Worm (Caenorhabditis elegans): ENCODE results near the gene F26C11.1.

The F26C11.1 gene

DNA sequence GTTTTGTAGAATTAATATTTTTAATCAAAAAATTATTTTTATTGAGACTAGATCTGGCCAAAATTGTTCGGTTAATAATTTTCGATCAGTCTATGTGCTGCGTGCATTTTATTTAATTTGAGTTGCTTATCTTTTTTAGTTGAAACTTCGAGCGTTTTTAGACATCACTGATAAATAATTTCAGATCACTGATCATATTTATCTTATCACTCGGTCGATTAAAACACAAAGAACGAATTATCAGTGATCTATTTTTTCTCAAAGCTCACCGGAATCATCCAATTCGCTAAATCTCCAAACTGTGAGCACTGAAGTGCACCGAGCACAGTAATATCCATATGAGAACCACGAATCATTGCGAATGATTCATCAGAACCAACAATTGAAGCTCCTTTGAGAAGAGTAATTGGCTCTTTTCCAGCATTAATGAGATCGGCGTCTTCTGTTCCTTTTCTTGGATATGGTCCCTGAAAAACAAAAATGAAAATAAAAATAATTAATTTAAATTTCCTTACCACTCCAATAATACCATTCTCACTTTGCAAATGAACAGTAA is 40.6 kb downstream of the F26C11.1 start:
- TF ChIP-seq nfyb-1 (GFP tag; IDR thresholded peaks at IDR 0.05) = 0 out of 2 replicates have a peak, but pooled peaks have one; percentile 11
- peak; percentile 6 for TF ChIP-seq nhr-80 (tag; optimal IDR thresholded peaks at IDR 0.05)
- no peak for TF ChIP-seq snpc-3.4 (tag; optimal IDR thresholded peaks at IDR 0.05)
- no peak for TF ChIP-seq ceh-100 (GFP tag; IDR thresholded peaks at IDR 0.05)

DNA sequence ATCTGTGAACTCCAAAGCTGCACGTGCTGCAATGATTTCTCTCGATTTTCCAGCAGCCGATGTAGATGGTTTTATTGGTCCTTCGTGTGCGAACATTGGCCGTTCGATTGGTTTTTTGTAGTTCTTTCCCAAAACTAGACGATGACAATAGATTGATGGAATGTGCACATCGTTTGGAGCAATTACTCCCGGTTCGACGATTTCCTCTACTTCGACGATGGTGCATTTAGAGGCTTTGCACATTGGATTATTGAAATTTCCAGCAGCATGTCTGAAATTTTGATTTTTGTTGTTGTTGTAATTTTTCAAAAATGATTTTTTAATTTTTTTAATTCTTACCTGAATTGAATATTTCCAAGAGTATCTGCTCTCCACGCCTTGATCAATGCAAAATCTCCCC is 41.1 kb downstream of the F26C11.1 start:
- TF ChIP-seq ama-1 (optimal IDR thresholded peaks at IDR 0.05) (peak; percentile 4), ama-1 (GFP tag; optimal IDR thresholded peaks at IDR 0.05) (no peak), tbx-9 (tag; optimal IDR thresholded peaks at IDR 0.05; ENCODE audit: borderline replicate concordance) (no peak)

- TF ChIP-seq dox-1 (GFP tag; IDR thresholded peaks at IDR 0.05) = 0 out of 2 replicates have a peak, but pooled peaks have one; percentile 4
- no peak for TF ChIP-seq hsf-1 (GFP tag; IDR thresholded peaks at IDR 0.05)
- TF ChIP-seq snpc-1.3 (tag; optimal IDR thresholded peaks at IDR 0.05; ENCODE audit: insufficient read depth) = no peak
- no peak for TF ChIP-seq mes-4 (tag; optimal IDR thresholded peaks at IDR 0.05)
- 0 out of 2 replicates have a peak, but pooled peaks have one; percentile 48 for TF ChIP-seq ekl-4 (GFP tag; IDR thresholded peaks at IDR 0.05)
These were observed 42.3 kb downstream of the F26C11.1 start, which contains the start of gene C05C10.3 for ce11 chrII:9936859-9937258. Gene C05C10.3 (minus strand): TSS chrII:9936893.

DNA sequence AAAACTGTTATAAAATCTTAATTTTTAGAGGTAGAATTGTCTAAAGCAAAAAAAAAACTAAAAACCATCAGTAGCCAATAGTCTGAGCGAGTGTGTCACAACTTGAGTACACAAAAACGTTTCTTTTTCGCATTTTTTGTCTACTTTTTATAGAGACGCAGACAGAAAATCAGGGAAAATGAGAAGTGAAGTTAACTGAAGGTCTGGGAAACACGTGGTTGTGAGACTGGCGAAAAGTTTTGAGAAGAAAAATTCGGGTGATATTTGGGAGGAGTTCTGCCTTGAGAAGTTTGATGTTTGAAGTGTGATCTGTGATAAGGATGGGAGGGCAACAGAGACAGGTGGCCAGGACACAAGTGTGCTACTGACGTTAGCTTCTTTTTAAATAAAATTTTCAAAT is 43.1 kb downstream of the F26C11.1 start:
- no peak for TF ChIP-seq lag-1 (GFP tag; IDR thresholded peaks at IDR 0.05)
- TF ChIP-seq hmg-1.2 (GFP tag; IDR thresholded peaks at IDR 0.05) = peak; percentile 50; the same call in 1 of the 2 replicates
- no peak for TF ChIP-seq cebp-1 (GFP tag; IDR thresholded peaks at IDR 0.05)
- peak; percentile 55 for TF ChIP-seq cebp-1 (tag; optimal IDR thresholded peaks at IDR 0.05)
- TF ChIP-seq ZK185.1 (tag; optimal IDR thresholded peaks at IDR 0.05; ENCODE audit: poor library complexity, severe bottlenecking) = peak; percentile 34
- no peak for TF ChIP-seq gei-17 (GFP tag; optimal IDR thresholded peaks at IDR 0.05)
- TF ChIP-seq somi-1 (GFP tag; optimal IDR thresholded peaks at IDR 0.05) = peak; percentile 78
- TF ChIP-seq attf-6 (GFP tag; IDR thresholded peaks at IDR 0.05) = no peak
- 0 out of 2 replicates have a peak, but pooled peaks have one; percentile 7 for TF ChIP-seq madf-6 (GFP tag; IDR thresholded peaks at IDR 0.05)
- peak; percentile 65; the same call in 1 of the 2 replicates for TF ChIP-seq C06A6.2 (GFP tag; conservative IDR thresholded peaks at IDR 0.05)
- TF ChIP-seq ztf-18 (tag; optimal IDR thresholded peaks at IDR 0.05) = peak; percentile 6
- no peak for TF ChIP-seq him-1 (tag; optimal IDR thresholded peaks at IDR 0.05)
- 0 out of 2 replicates have a peak, but pooled peaks have one; percentile 9 for TF ChIP-seq C17E4.6 (GFP tag; IDR thresholded peaks at IDR 0.05)
- TF ChIP-seq lin-35 (GFP tag; optimal IDR thresholded peaks at IDR 0.05) = peak in 1 of 3 experiments; percentile 25
- TF ChIP-seq snpc-3.4 (tag; optimal IDR thresholded peaks at IDR 0.05) = no peak
- no peak for TF ChIP-seq sptf-2 (GFP tag; optimal IDR thresholded peaks at IDR 0.05)
- TF ChIP-seq lir-1 (GFP tag; conservative IDR thresholded peaks at IDR 0.05) = 0 out of 2 replicates have a peak, but pooled peaks have one; percentile 9
- TF ChIP-seq lin-54 (GFP tag; optimal IDR thresholded peaks at IDR 0.05) = peak; percentile 40
- TF ChIP-seq lin-26 (GFP tag; IDR thresholded peaks at IDR 0.05) = peak; percentile 14; the same call in 1 of the 2 replicates
- no peak for TF ChIP-seq pbrm-1 (GFP tag; IDR thresholded peaks at IDR 0.05)
- no peak for TF ChIP-seq nfya-1 (tag; optimal IDR thresholded peaks at IDR 0.05; ENCODE audit: borderline replicate concordance, insufficient read depth)
- TF ChIP-seq F49E8.2 (tag; optimal IDR thresholded peaks at IDR 0.05; ENCODE audit: insufficient read depth) = no peak
- TF ChIP-seq F22D6.2 (tag; optimal IDR thresholded peaks at IDR 0.05) = peak; percentile 65
- peak; percentile 13 to 26 for TF ChIP-seq let-607 (tag; optimal IDR thresholded peaks at IDR 0.05)
- peak; percentile 67 for TF ChIP-seq attf-5 (GFP tag; optimal IDR thresholded peaks at IDR 0.05)
- no peak for TF ChIP-seq F55B11.4 (tag; optimal IDR thresholded peaks at IDR 0.05; ENCODE audit: borderline replicate concordance, insufficient read depth)
- no peak for TF ChIP-seq xnd-1 (tag; optimal IDR thresholded peaks at IDR 0.05)
- TF ChIP-seq nfyb-1 (GFP tag; IDR thresholded peaks at IDR 0.05) = 0 out of 2 replicates have a peak, but pooled peaks have one; percentile 12
- no peak for TF ChIP-seq cebp-2 (GFP tag; IDR thresholded peaks at IDR 0.05)
- TF ChIP-seq T26A5.8 (tag; optimal IDR thresholded peaks at IDR 0.05) = no peak
- TF ChIP-seq ama-1 (optimal IDR thresholded peaks at IDR 0.05) = peak; percentile 90
- no peak for TF ChIP-seq ama-1 (GFP tag; optimal IDR thresholded peaks at IDR 0.05)
- 0 out of 2 replicates have a peak, but pooled peaks have one; percentile 59 for TF ChIP-seq let-526 (GFP tag; IDR thresholded peaks at IDR 0.05)
